Worm (Caenorhabditis elegans): ENCODE data around the gene mlc-3.

The mlc-3 gene

DNA sequence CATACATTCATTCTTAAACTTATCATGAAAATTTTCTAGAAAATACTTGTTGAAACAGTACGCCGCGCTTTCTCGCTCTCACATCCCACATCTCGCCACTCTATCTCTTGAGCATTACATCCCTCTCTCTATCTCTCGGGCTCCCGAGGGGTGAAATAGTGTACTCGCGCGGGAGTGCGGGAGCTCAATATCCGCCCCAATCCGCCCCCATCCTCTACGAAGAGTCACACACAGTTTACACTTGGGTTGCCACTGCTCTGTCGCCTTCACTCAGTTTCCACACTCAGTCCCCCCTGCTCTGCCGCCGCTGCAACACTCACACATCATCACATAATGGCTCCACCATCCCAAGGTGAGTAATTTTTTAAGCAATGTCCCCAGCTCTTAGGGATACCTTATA lies at the start of gene mlc-3:
mlc-3 (plus strand) TSS at position 227 of the 400 bp plus-strand sequence.
- TF ChIP-seq lin-14 (GFP tag; optimal IDR thresholded peaks at IDR 0.05) (peak; percentile 48), Y116A8C.19 (tag; optimal IDR thresholded peaks at IDR 0.05; ENCODE audit: borderline replicate concordance) (no peak), unc-86 (tag; optimal IDR thresholded peaks at IDR 0.05) (no peak), tlp-1 (tag; optimal IDR thresholded peaks at IDR 0.05) (no peak), pqm-1 (tag; optimal IDR thresholded peaks at IDR 0.05) (no peak), efl-1 (optimal IDR thresholded peaks at IDR 0.05) (no peak), efl-1 (GFP tag; optimal IDR thresholded peaks at IDR 0.05 in 1 of 2) (no peak), sup-37 (GFP tag; optimal IDR thresholded peaks at IDR 0.05) (no peak), aha-1 (tag; optimal IDR thresholded peaks at IDR 0.05) (no peak), ceh-8 (GFP tag; optimal IDR thresholded peaks at IDR 0.05) (no peak), nhr-19 (GFP tag; conservative IDR thresholded peaks at IDR 0.05) (peak; percentile 52), pax-3 (tag; optimal IDR thresholded peaks at IDR 0.05) (no peak), C04F5.9 (tag; optimal IDR thresholded peaks at IDR 0.05) (no peak), hlh-4 (tag; optimal IDR thresholded peaks at IDR 0.05) (no peak), ceh-82 (tag; optimal IDR thresholded peaks at IDR 0.05) (no peak), dsc-1 (tag; optimal IDR thresholded peaks at IDR 0.05) (peak; percentile 11), aly-2 (tag; optimal IDR thresholded peaks at IDR 0.05) (no peak), mef-2 (tag; optimal IDR thresholded peaks at IDR 0.05) (no peak), nhr-71 (tag; optimal IDR thresholded peaks at IDR 0.05) (peak; percentile 52), nhr-47 (tag; optimal IDR thresholded peaks at IDR 0.05) (no peak), irx-1 (tag; optimal IDR thresholded peaks at IDR 0.05) (no peak), ama-1 (optimal IDR thresholded peaks at IDR 0.05) (peak; percentile 32), unc-30 (tag; optimal IDR thresholded peaks at IDR 0.05) (no peak), unc-130 (tag; optimal IDR thresholded peaks at IDR 0.05) (no peak), ztf-11 (tag; optimal IDR thresholded peaks at IDR 0.05) (no peak), dpl-1 (GFP tag; optimal IDR thresholded peaks at IDR 0.05) (no peak), nhr-90 (tag; optimal IDR thresholded peaks at IDR 0.05; ENCODE audit: poor library complexity) (no peak), ceh-63 (GFP tag; optimal IDR thresholded peaks at IDR 0.05) (no peak), C34B4.2 (tag; optimal IDR thresholded peaks at IDR 0.05) (no peak), ets-5 (GFP tag; IDR thresholded peaks at IDR 0.05) (no peak), jun-1 (tag; optimal IDR thresholded peaks at IDR 0.05) (no peak), sptf-1 (tag; optimal IDR thresholded peaks at IDR 0.05) (no peak), grh-1 (GFP tag; IDR thresholded peaks at IDR 0.05) (no peak), lin-13 (GFP tag; optimal IDR thresholded peaks at IDR 0.05) (no peak), mab-9 (GFP tag; IDR thresholded peaks at IDR 0.05) (no peak), nhr-84 (tag; optimal IDR thresholded peaks at IDR 0.05) (no peak), ces-1 (GFP tag; optimal IDR thresholded peaks at IDR 0.05) (no peak), egl-13 (tag; optimal IDR thresholded peaks at IDR 0.05) (no peak), nhr-11 (tag; optimal IDR thresholded peaks at IDR 0.05) (no peak), zip-4 (GFP tag; optimal IDR thresholded peaks at IDR 0.05) (no peak), nhr-237 (tag; optimal IDR thresholded peaks at IDR 0.05) (no peak), alr-1 (tag; optimal IDR thresholded peaks at IDR 0.05; ENCODE audit: borderline replicate concordance) (no peak), nhr-20 (tag; optimal IDR thresholded peaks at IDR 0.05) (peak; percentile 40), hlh-17 (GFP tag; optimal IDR thresholded peaks at IDR 0.05; ENCODE audit: borderline replicate concordance) (no peak), lsy-2 (tag; optimal IDR thresholded peaks at IDR 0.05) (peak in 1 of 2 experiments; percentile 32), lin-15B (tag; optimal IDR thresholded peaks at IDR 0.05) (no peak), lin-39 (tag; optimal IDR thresholded peaks at IDR 0.05) (no peak), F16B12.6 (tag; optimal IDR thresholded peaks at IDR 0.05) (no peak), tbx-2 (tag; optimal IDR thresholded peaks at IDR 0.05) (peak; percentile 3), rnt-1 (tag; optimal IDR thresholded peaks at IDR 0.05) (peak; percentile 65), unc-98 (GFP tag; IDR thresholded peaks at IDR 0.05) (no peak), fos-1 (tag; optimal IDR thresholded peaks at IDR 0.05) (no peak), fkh-8 (tag; optimal IDR thresholded peaks at IDR 0.05) (no peak), snpc-4 (tag; optimal IDR thresholded peaks at IDR 0.05) (no peak), xbp-1 (tag; optimal IDR thresholded peaks at IDR 0.05) (peak; percentile 2)

All from whole organism, L1 larva.